Fruit fly (Drosophila melanogaster) whole organism, adult: ENCODE results near the gene CG43672.

Experiments used
- CG14711 ChIP-seq: fragments of 200-800 bp; sonication (Bioruptor generic); optimal IDR thresholded peaks from 2 replicates; lab custom pipeline; 2018; ENCODE audit warnings: missing biosample characterization, mild to moderate bottlenecking, missing genetic modification characterization, moderate library complexity
- CG7101 ChIP-seq: fragments of 200-800 bp; sonication (Bioruptor generic); optimal IDR thresholded peaks from 2 replicates; lab custom pipeline; 2018; ENCODE audit warnings: missing biosample characterization, mild to moderate bottlenecking, missing genetic modification characterization, moderate library complexity
- cnc ChIP-seq, 2 experiments: fragments of >200 bp; optimal IDR thresholded peaks; 2 replicates each; lab custom pipeline; 2017
- kay ChIP-seq: fragments of 200-800 bp; sonication (Bioruptor generic); peaks from one replicate; lab custom pipeline; 2016; ENCODE audit warnings: missing biosample characterization, missing genetic modification characterization, borderline replicate concordance
- pad ChIP-seq: fragments of 200-800 bp; sonication (Bioruptor generic); optimal IDR thresholded peaks from 3 replicates; lab custom pipeline; 2017; ENCODE audit warnings: missing biosample characterization, missing genetic modification characterization, mild to moderate bottlenecking, moderate library complexity, missing genetic modification reagents
- tj ChIP-seq: fragments of 200-800 bp; sonication (Bioruptor generic); optimal IDR thresholded peaks from 3 replicates; lab custom pipeline; 2017; ENCODE audit warnings: missing biosample characterization, mild to moderate bottlenecking, missing genetic modification characterization, moderate library complexity

DNA sequence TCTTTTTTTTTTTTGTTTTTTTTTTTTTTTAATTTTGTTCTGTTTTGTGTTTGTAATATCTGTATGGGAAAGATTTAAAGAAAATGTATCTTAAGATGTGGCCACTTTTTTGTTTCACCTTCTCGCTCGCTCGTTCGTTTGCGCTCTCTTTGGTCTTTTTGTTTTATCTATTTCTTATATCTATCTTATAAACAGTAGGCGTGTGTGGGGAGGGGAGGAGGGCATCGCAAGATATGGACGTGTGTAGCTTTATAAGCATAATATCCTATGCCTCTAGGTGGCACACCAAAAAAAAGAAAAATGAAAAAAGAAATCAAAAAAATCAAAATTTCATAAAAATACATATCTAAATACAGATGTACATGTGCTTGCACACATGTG, 39.8 kb downstream of the CG43672 start:
- TF ChIP-seq CG7101 (tag; lab: Kevin White, UChicago) (no peak), cnc (optimal IDR thresholded peaks at IDR 0.05; lab: Kevin White, UChicago) (no peak), CG14711 (tag; lab: Kevin White, UChicago) (no peak), pad (GFP tag; lab: Kevin White, UChicago) (no peak), tj (no peak), kay (GFP tag; lab: Kevin White, UChicago) (peak; percentile 75)
